Fruit fly (Drosophila melanogaster) ovary, adult (tissue): ENCODE measurements around the gene CG1271.

Experiments
- CG17801 ChIP-seq: fragments of 200-800 bp; optimal IDR thresholded peaks from 2 replicates; lab custom pipeline; 2019; ENCODE audit warnings: missing biosample characterization, mild to moderate bottlenecking, missing genetic modification characterization, moderate library complexity; ENCODE audit not compliant: partially characterized antibody

The CG1271 gene

DNA sequence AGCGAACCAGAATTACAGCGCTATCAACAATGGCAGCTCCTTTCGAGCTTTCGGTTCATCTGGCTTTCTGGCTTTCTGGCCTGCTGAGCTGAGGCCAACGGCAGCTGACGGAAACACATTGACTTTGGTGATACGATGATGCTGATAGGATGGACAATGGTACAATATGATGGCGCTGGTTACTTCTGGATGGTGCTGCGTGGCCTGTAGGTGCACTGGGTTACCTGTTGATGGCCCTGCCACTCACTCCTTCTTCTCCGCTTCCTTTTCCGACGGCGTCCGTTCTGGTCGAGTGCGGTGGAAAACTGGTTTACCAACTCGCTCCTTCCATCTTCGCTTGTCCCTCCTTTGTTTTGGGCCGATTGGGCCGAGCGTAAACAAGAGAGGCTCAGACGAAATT, 22.5 kb downstream of the CG1271 start:
- no peak for TF ChIP-seq CG17801 (GFP tag; lab: Kevin White, UChicago)

DNA sequence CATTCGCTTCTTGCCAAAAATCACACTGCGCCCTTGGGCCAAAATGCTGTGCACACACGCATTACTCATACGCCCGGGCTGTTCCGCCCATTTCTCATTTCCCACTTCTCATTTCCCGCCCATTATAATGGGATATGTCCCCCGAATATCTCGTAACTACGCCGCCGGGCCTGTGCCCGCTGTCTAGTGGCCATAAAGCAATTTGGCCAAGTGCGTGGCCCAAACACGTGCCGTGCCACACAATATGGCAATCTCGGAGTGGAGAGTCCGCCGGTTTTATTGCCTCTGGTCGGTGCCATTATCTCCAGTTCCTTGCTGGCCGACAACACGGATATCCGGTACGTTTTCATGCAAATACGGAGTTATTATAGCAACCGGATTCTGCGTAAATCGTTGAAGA, 24.6 kb downstream of the CG1271 start:
- no peak for TF ChIP-seq CG17801 (GFP tag; lab: Kevin White, UChicago)

DNA sequence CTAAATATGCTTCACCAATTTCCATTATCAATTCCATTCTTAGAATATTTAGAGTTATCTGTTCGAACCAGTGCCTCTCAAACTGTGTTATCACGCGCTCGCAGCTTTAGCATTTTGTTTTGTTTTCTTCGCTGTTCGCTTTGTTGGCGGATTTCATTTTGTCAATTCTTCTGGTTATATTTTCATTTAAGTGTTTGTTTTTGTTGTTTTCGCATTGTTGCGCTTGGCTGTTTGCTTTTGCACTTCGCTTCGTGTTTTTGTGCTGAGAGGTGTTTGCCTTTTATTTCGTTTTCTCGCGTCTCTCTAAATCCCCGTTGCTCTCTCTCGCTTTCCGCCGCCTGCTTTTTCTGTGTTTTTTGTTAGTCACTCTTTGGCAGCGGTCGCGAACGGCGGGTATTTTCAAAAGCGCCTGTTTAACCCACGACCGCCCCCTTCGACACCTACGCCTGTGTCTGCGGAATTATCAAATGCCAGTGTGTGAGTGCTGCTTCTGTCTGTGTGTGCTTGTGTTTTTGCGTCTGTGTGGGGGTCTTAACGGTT, 25.3 kb downstream of the CG1271 start:
- peak; percentile 83 for TF ChIP-seq CG17801 (GFP tag; lab: Kevin White, UChicago)

DNA sequence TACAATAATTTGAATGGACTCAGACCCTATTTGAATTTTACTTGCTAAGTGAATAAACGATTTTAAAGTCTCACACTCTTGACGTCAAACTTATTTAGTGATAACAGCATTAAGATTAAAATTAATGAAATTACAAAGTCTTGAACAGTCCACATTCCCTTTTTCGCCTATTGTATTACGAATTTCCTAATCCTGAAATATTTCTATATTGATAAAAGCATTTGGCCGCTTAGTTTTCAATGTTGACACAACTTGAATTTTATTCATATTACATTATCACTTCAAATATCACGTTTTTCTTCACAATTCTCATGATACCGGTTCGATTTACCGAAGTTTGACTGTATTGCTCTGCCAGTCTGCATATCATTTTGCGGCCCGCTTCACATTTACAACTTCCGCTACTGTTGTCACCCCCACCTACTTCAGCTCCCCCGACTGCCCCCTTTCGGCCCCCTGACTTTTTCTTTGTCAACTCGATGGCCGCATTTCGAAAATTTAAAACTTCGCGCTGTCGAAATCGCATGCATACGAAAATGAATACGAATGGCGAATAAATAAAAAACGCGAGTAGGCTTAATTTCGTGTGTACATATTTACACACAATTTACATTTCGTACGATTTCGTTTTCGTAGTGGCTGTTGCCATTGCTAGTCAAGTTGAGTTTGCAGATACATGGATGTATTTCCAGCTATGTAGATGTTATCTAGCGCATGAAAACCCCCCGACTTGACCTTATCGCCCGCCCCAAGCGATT, 26.3 kb downstream of the CG1271 start:
- no peak for TF ChIP-seq CG17801 (GFP tag; lab: Kevin White, UChicago)

DNA sequence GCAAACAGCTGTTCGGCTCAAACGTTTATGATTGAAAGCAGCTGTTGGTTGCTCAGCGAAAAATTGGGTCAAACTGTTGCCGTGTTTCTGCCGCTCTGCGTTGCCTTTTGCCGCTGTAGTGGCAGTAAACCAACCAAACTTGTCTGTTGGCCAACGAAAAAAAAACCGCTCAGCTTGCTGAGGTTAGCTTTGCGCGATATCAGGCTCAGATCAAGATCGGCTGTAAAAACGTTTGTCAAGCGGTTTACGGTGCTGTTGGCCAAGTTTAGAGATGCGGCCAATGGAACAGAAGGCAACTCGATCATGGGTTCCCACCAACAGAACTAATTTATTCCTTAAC, 26.8 kb downstream of the CG1271 start:
- no peak for TF ChIP-seq CG17801 (GFP tag; lab: Kevin White, UChicago)

DNA sequence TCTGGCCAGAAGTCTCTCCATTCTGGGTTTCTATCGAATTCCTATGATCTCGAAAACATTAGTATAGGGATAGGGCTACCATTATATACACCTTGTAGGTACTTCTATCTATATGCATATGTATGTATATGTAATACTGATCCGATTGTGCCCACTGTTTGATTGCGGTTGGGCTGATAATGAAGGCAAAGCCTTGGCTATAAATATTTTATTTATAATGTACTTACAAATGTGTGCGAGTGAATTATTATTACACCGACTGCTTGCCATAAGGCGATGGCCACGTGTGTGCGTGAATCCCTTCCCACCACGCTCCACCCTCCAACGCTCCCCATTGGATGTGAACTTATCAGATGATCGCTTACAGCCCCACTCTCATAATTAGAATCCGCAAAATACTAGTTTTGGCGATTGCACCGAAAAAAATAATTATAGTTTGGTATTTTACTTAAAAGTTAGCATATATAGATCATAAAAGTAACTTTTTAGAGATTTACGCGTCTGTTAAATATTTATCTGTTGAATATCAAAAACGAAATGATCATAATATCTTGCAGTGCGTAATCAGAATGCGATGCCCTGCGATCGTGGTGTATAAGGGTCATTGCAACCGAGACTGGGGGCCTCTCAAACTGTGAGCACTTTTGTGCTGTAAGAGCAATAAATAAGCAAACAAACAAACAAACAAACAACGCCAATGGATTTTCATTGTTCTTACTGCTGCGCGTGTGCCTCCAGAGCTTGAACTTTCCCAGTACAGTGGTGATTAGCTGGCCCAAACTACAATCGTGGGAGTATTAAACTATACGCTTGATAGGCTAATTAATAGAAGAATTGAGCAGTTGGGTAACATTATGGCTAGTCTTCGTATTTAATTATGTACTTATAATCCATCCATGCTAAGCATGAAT, 28.0 kb downstream of the CG1271 start:
- TF ChIP-seq CG17801 (GFP tag; lab: Kevin White, UChicago): no peak

DNA sequence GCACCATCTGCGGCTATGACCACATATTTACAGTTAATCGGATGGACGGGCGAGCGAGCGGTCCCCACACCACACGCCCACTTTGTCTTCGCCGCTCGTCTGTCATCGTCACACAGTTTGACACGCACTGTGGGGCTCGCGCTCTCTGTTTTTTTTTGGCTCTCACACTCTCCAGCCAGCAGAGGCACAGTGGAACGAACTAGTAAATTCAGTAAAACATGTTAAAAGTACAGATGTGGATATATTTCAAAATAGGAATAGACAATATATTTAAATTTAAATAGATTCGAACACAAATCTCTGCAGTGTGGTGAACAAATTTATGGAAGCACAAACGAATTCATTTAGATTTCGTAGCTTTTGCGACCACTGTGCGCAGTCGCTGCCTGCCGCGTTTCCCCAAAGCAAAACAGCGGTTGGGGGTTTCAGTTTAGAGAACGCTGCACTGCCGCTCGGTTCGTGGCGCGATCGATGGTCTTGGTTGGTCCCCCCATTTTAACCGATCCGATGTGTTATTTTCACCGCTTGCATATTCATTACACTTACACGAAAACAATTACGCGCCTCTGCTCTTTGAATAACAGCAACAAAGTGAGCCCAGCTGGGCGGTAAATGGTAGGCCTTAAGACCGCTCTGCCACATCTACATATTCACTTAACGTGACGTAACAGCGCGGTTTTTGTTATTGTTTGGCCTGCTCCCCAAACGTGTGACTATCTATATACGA, 29.0 kb downstream of the CG1271 start:
- peak; percentile 98 for TF ChIP-seq CG17801 (GFP tag; lab: Kevin White, UChicago)

DNA sequence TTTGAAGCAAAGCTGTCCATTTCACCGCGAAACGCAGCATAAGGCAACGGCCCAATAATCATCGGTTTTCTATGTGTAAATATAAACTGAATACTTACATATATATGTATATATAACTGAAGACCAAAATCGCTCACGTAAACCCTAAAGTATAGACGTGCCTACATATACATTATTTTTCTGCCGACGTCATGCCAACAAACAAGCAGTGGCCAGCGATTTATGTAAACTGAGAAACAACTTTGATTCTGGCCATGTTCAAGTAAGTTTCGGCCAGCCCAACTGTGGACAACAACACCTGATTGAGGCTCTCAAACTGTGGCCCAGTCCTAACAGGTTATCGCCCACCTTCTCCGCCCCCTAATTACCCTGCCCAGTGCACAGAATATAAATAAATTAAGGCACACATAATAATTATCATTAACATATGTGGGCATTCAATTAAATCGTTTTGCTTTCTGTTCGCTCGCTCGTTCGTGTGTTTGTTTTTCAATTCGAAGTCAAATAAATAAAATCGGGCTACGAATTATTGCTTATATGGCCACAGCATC, 29.7 kb downstream of the CG1271 start:
- TF ChIP-seq CG17801 (GFP tag; lab: Kevin White, UChicago): no peak

DNA sequence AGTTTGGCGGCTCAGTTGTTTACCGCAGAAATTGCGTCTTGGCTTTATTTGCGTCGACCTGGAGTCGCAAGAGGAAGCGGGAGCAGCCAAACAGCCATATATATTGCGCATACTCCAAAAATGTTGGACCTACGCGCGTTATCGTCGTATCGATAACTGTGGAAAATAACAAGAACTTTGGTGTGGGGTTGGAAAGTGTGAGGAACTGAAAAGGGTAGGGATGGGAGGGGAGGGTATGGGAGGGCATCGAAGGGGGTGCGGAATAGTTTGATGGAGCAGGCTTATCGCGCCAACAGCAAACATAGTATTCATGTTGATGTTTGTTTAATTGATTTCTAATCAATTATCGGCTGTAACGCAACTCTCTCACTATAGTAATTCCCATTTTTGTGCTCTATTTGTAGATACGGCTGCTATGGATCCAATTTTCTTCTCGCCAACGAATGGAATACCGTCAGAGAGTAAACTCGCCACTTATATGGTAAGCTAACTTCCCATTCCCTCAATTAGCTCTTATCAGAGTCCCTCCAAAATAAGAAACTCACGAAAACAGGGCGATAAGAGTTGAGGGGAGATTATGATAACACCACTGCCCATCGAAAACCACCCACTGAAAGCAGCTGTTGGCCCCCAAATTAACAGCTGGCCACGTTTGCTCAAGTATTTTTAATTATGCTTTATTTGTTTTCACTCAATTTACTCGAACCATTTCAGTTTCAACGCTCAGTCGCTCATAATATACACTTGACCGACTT, 31.2 kb downstream of the CG1271 start:
- TF ChIP-seq CG17801 (GFP tag; lab: Kevin White, UChicago): no peak

DNA sequence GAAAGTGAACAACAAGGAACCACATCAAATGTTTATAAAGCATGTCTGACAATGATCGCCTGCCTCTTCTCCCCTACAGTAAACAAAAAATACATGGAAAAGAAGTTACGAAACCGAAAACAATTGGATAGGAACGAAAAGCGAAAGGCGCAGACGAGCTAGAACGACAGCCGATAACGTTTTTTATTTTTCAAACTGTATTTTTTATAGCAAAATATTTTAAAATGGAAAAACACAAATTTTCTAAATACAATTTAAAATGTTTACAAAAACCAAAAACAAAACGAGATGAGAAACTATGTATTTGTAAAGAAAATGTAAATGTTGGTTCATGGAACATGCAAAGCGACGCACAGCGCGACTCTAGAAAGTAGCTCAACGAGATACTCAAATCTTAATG, 36.7 kb downstream of the CG1271 start:
- TF ChIP-seq CG17801 (GFP tag; lab: Kevin White, UChicago): no peak

DNA sequence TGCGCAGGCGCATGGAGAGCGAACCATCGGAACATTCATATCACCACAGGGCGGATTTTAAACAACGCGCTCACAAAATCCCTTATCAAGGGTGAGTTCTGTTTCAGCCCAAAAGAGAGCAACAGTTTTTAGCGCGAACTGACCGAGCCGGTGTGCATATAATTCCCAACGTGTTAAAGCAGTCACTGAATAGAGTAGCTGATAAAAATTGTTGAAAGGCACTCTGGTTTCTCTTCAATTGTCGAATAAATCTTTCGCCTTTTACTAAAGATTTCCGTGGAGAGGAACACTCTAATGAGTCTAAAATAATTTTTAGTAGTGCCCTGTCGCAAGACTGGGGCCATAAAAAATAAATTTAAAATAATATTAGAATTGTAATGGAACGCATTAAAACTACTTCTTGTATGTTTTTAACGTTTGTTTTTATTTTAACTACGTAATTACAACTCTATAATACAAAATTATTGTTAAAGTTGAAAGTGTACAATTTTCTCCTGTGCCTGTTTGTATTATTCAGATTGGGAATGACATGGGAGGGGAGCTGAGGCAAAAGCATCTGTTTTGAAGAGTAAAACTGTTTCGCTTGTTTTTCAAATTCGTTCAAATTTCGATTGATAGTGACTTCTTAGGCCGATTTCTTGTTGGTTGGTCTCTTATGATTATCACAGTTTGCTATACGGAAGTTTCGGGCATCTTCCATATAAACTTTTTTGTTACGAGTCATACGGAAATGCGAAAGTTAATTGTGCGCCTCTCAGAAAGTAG, 38.4 kb downstream of the CG1271 start:
- peak; percentile 6 for TF ChIP-seq CG17801 (GFP tag; lab: Kevin White, UChicago)

DNA sequence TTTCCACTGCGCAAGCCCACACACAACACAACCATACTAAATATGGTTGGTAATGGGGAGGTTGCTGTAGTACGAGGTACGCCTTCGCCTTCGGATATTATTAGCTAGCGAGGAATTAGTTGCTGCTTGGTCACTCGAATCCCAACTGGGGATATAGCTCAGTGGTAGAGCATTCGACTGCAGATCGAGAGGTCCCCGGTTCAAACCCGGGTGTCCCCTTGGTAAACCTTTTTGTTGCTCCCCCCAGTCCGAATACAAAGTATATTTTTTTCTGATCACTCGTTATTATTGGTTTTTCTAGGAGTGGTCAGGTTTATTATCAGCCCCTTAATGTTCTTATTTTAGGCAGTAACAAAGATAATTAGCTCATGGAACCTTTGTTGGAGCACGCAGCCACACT, 43.3 kb downstream of the CG1271 start:
- no peak for TF ChIP-seq CG17801 (GFP tag; lab: Kevin White, UChicago)

DNA sequence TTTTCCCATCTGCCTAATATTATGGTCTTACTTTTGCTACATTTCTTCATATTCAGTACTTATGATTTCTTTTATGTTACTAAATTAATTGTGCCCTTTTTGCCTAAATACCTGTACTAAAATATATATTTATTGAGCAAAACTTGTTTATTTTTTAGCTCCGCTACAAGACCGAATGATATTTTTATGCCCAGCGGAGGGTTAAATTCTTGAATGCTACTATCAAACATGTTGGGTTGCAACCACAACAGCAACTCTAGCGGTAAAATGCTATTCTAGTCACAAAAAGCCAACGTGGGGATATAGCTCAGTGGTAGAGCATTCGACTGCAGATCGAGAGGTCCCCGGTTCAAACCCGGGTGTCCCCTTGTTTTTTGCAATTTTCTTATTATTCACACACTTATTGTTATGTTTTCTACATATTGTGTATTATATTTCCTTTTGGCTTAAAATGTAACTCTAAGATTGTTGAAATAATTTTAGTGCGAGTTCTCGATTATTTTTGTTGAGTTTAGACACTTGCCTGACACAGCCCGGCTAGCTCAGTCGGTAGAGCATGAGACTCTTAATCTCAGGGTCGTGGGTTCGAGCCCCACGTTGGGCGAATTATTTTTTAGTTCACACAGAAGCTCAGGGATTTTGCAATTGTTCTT, 43.9 kb downstream of the CG1271 start:
- no peak for TF ChIP-seq CG17801 (GFP tag; lab: Kevin White, UChicago)
